Fruit fly (Drosophila melanogaster): ENCODE results near the gene CG14933.
A peak's percentile ranks its signal among the peaks of the same experiment; 100 is the strongest.

The CG14933 gene

dm6 chr2L:11812781-11813664 lies 29.6 kb upstream of the CG14933 start (continued):
- TF ChIP-seq Chrac-16 (GFP tag; optimal IDR thresholded peaks at IDR 0.05): no peak
- TF ChIP-seq CG7839 (tag; optimal IDR thresholded peaks at IDR 0.05): peak; percentile 8
- peak; percentile 85 for TF ChIP-seq crol (GFP tag; IDR thresholded peaks at IDR 0.05)
- TF ChIP-seq MESR4 (GFP tag; optimal IDR thresholded peaks at IDR 0.05): peak; percentile 91
- TF ChIP-seq kay (GFP tag; optimal IDR thresholded peaks at IDR 0.05): no peak
- 0 out of 3 replicates have a peak, but pooled peaks have one; percentile 17 for TF ChIP-seq row (GFP tag; IDR thresholded peaks at IDR 0.05)
- no peak for TF ChIP-seq Drgx (GFP tag; IDR thresholded peaks at IDR 0.05)
- TF ChIP-seq fru (optimal IDR thresholded peaks at IDR 0.05): no peak
- peak; percentile 1 for TF ChIP-seq zfh2 (GFP tag; optimal IDR thresholded peaks at IDR 0.05)
- TF ChIP-seq Abd-B (GFP tag; optimal IDR thresholded peaks at IDR 0.05): no peak
- TF ChIP-seq hb (GFP tag; IDR thresholded peaks at IDR 0.05; ENCODE audit: partially characterized antibody): peak; percentile 50; the same call in 1 of the 3 replicates
- no peak for TF ChIP-seq zf30C (GFP tag; optimal IDR thresholded peaks at IDR 0.05)
- TF ChIP-seq CG18476 (GFP tag; optimal IDR thresholded peaks at IDR 0.05): no peak
- no peak for TF ChIP-seq tap (tag; optimal IDR thresholded peaks at IDR 0.05)
- no peak for TF ChIP-seq ERR (GFP tag; optimal IDR thresholded peaks at IDR 0.05)
- peak; percentile 11 for TF ChIP-seq Meics (GFP tag; optimal IDR thresholded peaks at IDR 0.05)

dm6 chr2L:11813665-11814087 lies 29.0 kb upstream of the CG14933 start, which contains the start of gene CycY:
TSS of gene CycY (minus strand) at chr2L:11813780.
- TF ChIP-seq slou (GFP tag; optimal IDR thresholded peaks at IDR 0.05) (no peak), BtbVII (GFP tag; optimal IDR thresholded peaks at IDR 0.05) (no peak), Chrac-16 (GFP tag; optimal IDR thresholded peaks at IDR 0.05) (no peak), CG12391 (tag; optimal IDR thresholded peaks at IDR 0.05) (peak; percentile 80), cwo (GFP tag; optimal IDR thresholded peaks at IDR 0.05) (no peak), trem (tag; optimal IDR thresholded peaks at IDR 0.05) (peak; percentile 69), CG8924 (tag; optimal IDR thresholded peaks at IDR 0.05) (peak; percentile 33), NK7.1 (GFP tag; optimal IDR thresholded peaks at IDR 0.05) (no peak), Nf-YB (GFP tag; optimal IDR thresholded peaks at IDR 0.05) (no peak), CG10654 (GFP tag; optimal IDR thresholded peaks at IDR 0.05) (no peak), CG17361 (GFP tag; IDR thresholded peaks at IDR 0.05) (peak; percentile 55; the same call in 2 of the 3 replicates), Max (GFP tag; optimal IDR thresholded peaks at IDR 0.05) (peak; percentile 36), Ets97D (GFP tag; optimal IDR thresholded peaks at IDR 0.05) (peak; percentile 22), lab (GFP tag; optimal IDR thresholded peaks at IDR 0.05) (no peak), Abd-B (GFP tag; optimal IDR thresholded peaks at IDR 0.05) (peak; percentile 39), CG15073 (GFP tag; optimal IDR thresholded peaks at IDR 0.05) (no peak), amos (GFP tag; IDR thresholded peaks at IDR 0.05; ENCODE audit: partially characterized antibody) (peak; percentile 68), CG9727 (GFP tag; optimal IDR thresholded peaks at IDR 0.05) (peak; percentile 27), Gsc (GFP tag; IDR thresholded peaks at IDR 0.05) (no peak), gem (tag; optimal IDR thresholded peaks at IDR 0.05) (peak; percentile 57), Opbp (GFP tag; IDR thresholded peaks at IDR 0.05; ENCODE audit: partially characterized antibody) (peak; percentile 65; the same call in 2 of the 3 replicates), CG13424 (tag; optimal IDR thresholded peaks at IDR 0.05) (peak; percentile 14), CG17359 (tag; optimal IDR thresholded peaks at IDR 0.05) (peak; percentile 2), HLH4C (GFP tag; IDR thresholded peaks at IDR 0.05; ENCODE audit: partially characterized antibody) (0 out of 3 replicates have a peak, but pooled peaks have one; percentile 47), dpn (GFP tag; optimal IDR thresholded peaks at IDR 0.05) (peak in 1 of 2 experiments; percentile 10), ac (GFP tag; optimal IDR thresholded peaks at IDR 0.05) (no peak), row (GFP tag; IDR thresholded peaks at IDR 0.05) (peak; percentile 24; the same call in 1 of the 3 replicates), sr (GFP tag; IDR thresholded peaks at IDR 0.05) (no peak), Mes4 (GFP tag; optimal IDR thresholded peaks at IDR 0.05) (no peak), Pdp1 (GFP tag; optimal IDR thresholded peaks at IDR 0.05) (peak in 1 of 2 experiments; percentile 19), CG5245 (GFP tag; optimal IDR thresholded peaks at IDR 0.05) (peak; percentile 6), CG12155 (GFP tag; optimal IDR thresholded peaks at IDR 0.05) (peak; percentile 17), Vsx1 (GFP tag; optimal IDR thresholded peaks at IDR 0.05) (peak; percentile 5), CG14710 (tag; optimal IDR thresholded peaks at IDR 0.05) (peak; percentile 74)
